Worm (Caenorhabditis elegans): Measurements from ENCODE around the gene acl-12.
A peak's percentile ranks its signal among the peaks of the same experiment; 100 is the strongest.

- peak; percentile 66 for TF ChIP-seq elt-2 (tag; optimal IDR thresholded peaks at IDR 0.05)
- TF ChIP-seq nhr-43 (tag; optimal IDR thresholded peaks at IDR 0.05; ENCODE audit: poor library complexity, severe bottlenecking), result no peak
These were observed 3.4 kb upstream of the acl-12 start for ce11 chrX:7445734-7446133.
